Worm (Caenorhabditis elegans): ENCODE results near the gene Y42A5A.3.
A peak's percentile ranks its signal among the peaks of the same experiment; 100 is the strongest.

The Y42A5A.3 gene

DNA sequence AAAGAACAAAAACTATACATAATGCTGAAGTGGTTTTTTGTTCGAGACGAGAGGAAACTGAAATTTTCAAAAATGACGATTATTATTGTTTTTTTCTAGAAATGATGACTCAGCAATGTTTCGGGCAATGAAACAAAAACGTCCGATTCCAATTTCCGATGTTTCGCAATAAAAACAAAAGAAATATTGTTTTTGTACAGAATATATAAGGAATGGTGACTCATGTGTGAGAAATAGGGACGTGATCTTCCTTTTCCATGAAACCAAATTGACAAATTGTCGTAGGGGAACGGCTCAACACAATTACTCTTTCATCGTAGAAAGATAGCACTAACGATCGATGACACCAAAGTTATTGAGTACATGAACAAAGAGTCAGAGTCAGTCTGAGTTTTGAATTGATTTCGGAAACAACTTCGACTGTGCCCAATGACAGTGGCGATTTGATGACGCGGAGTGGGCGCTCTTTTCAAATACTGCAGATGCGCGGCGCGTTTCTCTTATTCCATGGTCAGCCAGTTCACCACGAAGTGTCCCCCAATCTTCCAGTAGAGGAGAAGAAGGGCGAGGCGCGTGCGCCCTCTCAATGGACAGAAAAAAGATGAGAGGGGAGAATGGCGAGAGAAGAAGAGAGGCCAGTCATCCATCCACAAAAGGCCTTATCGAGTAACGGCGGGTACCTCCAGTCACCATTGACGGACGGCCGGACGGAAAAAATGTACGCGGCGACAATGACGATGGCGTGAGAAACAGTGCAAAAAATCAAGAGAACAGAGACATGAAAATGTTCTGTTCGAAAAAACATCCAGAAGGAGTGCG, 20.4 kb downstream of the Y42A5A.3 start:
- no peak for TF ChIP-seq ccch-3 (GFP tag; optimal IDR thresholded peaks at IDR 0.05)
- no peak for TF ChIP-seq nhr-179 (tag; optimal IDR thresholded peaks at IDR 0.05)
- TF ChIP-seq somi-1 (GFP tag; optimal IDR thresholded peaks at IDR 0.05): peak; percentile 23
- TF ChIP-seq pbrm-1 (GFP tag; IDR thresholded peaks at IDR 0.05): peak; percentile 28
- no peak for TF ChIP-seq K11D2.4 (GFP tag; IDR thresholded peaks at IDR 0.05)
- no peak for TF ChIP-seq ets-4 (GFP tag; optimal IDR thresholded peaks at IDR 0.05)
- TF ChIP-seq madf-6 (GFP tag; IDR thresholded peaks at IDR 0.05): no peak
- TF ChIP-seq madf-10 (tag; optimal IDR thresholded peaks at IDR 0.05): no peak
- TF ChIP-seq cebp-1 (GFP tag; IDR thresholded peaks at IDR 0.05): no peak; the same call in 1 of the 2 replicates
- peak; percentile 61 for TF ChIP-seq cebp-1 (tag; optimal IDR thresholded peaks at IDR 0.05)
- no peak for TF ChIP-seq repo-1 (tag; optimal IDR thresholded peaks at IDR 0.05)
- no peak for TF ChIP-seq let-526 (GFP tag; IDR thresholded peaks at IDR 0.05)
- peak; percentile 29 for TF ChIP-seq attf-5 (GFP tag; optimal IDR thresholded peaks at IDR 0.05)
- no peak for TF ChIP-seq nhr-80 (tag; optimal IDR thresholded peaks at IDR 0.05)
- TF ChIP-seq efl-1 (GFP tag; optimal IDR thresholded peaks at IDR 0.05): no peak
- TF ChIP-seq nfya-2 (GFP tag; IDR thresholded peaks at IDR 0.05): no peak
- TF ChIP-seq mcd-1 (GFP tag; IDR thresholded peaks at IDR 0.05): peak; percentile 43; the same call in 1 of the 2 replicates
- TF ChIP-seq chd-7 (tag; optimal IDR thresholded peaks at IDR 0.05): no peak
- peak; percentile 42; the same call in 1 of the 2 replicates for TF ChIP-seq Y56A3A.18 (GFP tag; IDR thresholded peaks at IDR 0.05)
- no peak for TF ChIP-seq cebp-2 (GFP tag; IDR thresholded peaks at IDR 0.05)
- TF ChIP-seq egl-44 (GFP tag; IDR thresholded peaks at IDR 0.05): no peak
- no peak for TF ChIP-seq dpl-1 (GFP tag; optimal IDR thresholded peaks at IDR 0.05)
- TF ChIP-seq F57A8.1 (GFP tag; optimal IDR thresholded peaks at IDR 0.05): no peak
- peak; percentile 73 for TF ChIP-seq ceh-27 (GFP tag; optimal IDR thresholded peaks at IDR 0.05)
- peak; percentile 9 for TF ChIP-seq nhr-27 (tag; optimal IDR thresholded peaks at IDR 0.05)
- no peak for TF ChIP-seq T26A5.8 (tag; optimal IDR thresholded peaks at IDR 0.05)
- peak; percentile 91 for TF ChIP-seq zfh-2 (GFP tag; conservative IDR thresholded peaks at IDR 0.05)
- no peak for TF ChIP-seq lsl-1 (GFP tag; optimal IDR thresholded peaks at IDR 0.05)
- TF ChIP-seq F49E8.2 (tag; optimal IDR thresholded peaks at IDR 0.05; ENCODE audit: insufficient read depth): no peak
- no peak for TF ChIP-seq ztf-18 (tag; optimal IDR thresholded peaks at IDR 0.05)
- TF ChIP-seq ztf-28 (GFP tag; IDR thresholded peaks at IDR 0.05): 0 out of 2 replicates have a peak, but pooled peaks have one; percentile 61
- TF ChIP-seq Y67H2A.10 (GFP tag; conservative IDR thresholded peaks at IDR 0.05): no peak
- TF ChIP-seq nfyb-1 (GFP tag; IDR thresholded peaks at IDR 0.05): peak; percentile 37; the same call in 1 of the 2 replicates
- no peak for TF ChIP-seq unc-130 (GFP tag; optimal IDR thresholded peaks at IDR 0.05)
- TF ChIP-seq aptf-3 (GFP tag; IDR thresholded peaks at IDR 0.05): no peak
- TF ChIP-seq athp-1 (tag; optimal IDR thresholded peaks at IDR 0.05): no peak
- TF ChIP-seq ceh-40 (GFP tag; IDR thresholded peaks at IDR 0.05): 0 out of 2 replicates have a peak, but pooled peaks have one; percentile 6
- peak; percentile 31 for TF ChIP-seq K12H6.12 (tag; optimal IDR thresholded peaks at IDR 0.05)
- no peak for TF ChIP-seq tbx-9 (tag; optimal IDR thresholded peaks at IDR 0.05; ENCODE audit: borderline replicate concordance)
- no peak; the same call in 1 of the 2 replicates for TF ChIP-seq ekl-4 (GFP tag; IDR thresholded peaks at IDR 0.05)
- TF ChIP-seq lin-26 (GFP tag; IDR thresholded peaks at IDR 0.05): peak; percentile 15; the same call in 1 of the 2 replicates
- TF ChIP-seq madf-8 (GFP tag; conservative IDR thresholded peaks at IDR 0.05): no peak
- TF ChIP-seq mes-4 (tag; optimal IDR thresholded peaks at IDR 0.05): no peak
- TF ChIP-seq ceh-100 (GFP tag; IDR thresholded peaks at IDR 0.05): no peak
